Fruit fly (Drosophila melanogaster) whole organism, pupa: ENCODE data around the gene Osi1.

ENCODE experiments used
- CG13204 ChIP-seq: fragments of 200-800 bp; sonication (Bioruptor generic); optimal IDR thresholded peaks from 2 replicates; lab custom pipeline; 2018; ENCODE audit warnings: missing biosample characterization, mild to moderate bottlenecking, missing genetic modification characterization, moderate library complexity
- CG34367 ChIP-seq: fragments of 200-800 bp; sonication (Bioruptor generic); optimal IDR thresholded peaks from 2 replicates; lab custom pipeline; 2018; ENCODE audit warnings: missing biosample characterization, mild to moderate bottlenecking, missing genetic modification characterization
- CG4496 ChIP-seq: fragments of 200-800 bp; sonication (Bioruptor generic); IDR thresholded peaks from 3 replicates; pipeline ENCODE4 v1.3.6; 2022; ENCODE audit warnings: missing biosample characterization, missing genetic modification characterization
- D1 ChIP-seq: fragments of 200-800 bp; sonication (Bioruptor generic); optimal IDR thresholded peaks from 2 replicates; lab custom pipeline; 2018; ENCODE audit warnings: missing biosample characterization, mild to moderate bottlenecking, missing genetic modification characterization, moderate library complexity
- EcR ChIP-seq: fragments of 200-800 bp; sonication (Bioruptor generic); optimal IDR thresholded peaks from 3 replicates; lab custom pipeline; 2019; ENCODE audit warnings: missing biosample characterization, missing genetic modification characterization, mild to moderate bottlenecking, moderate library complexity, missing genetic modification reagents
- Pif1A ChIP-seq: fragments of 200-800 bp; sonication (Bioruptor generic); optimal IDR thresholded peaks from 3 replicates; lab custom pipeline; 2016; ENCODE audit warnings: missing biosample characterization, missing genetic modification characterization
- Snoo ChIP-seq: fragments of 200-800 bp; sonication (Bioruptor generic); optimal IDR thresholded peaks from 3 replicates; lab custom pipeline; 2017; ENCODE audit warnings: missing biosample characterization, mild to moderate bottlenecking, missing genetic modification characterization, inconsistent platforms
- fd96Ca ChIP-seq: fragments of 200-800 bp; sonication (Bioruptor generic); IDR thresholded peaks from 3 replicates; pipeline ENCODE4 v1.3.6; 2022; ENCODE audit warnings: missing biosample characterization, missing genetic modification characterization

- TF ChIP-seq Snoo (no peak), CG34367 (tag; lab: Kevin White, UChicago) (no peak), CG13204 (GFP tag; lab: Kevin White, UChicago) (no peak), EcR (no peak), Pif1A (GFP tag; lab: Kevin White, UChicago) (no peak), fd96Ca (GFP tag; lab: Robert Waterston, UW) (no peak), D1 (no peak), CG4496 (GFP tag; lab: Robert Waterston, UW) (no peak)
These were observed 18.5 kb upstream of the Osi1 start for dm6 chr3R:6154773-6155295.
